Worm (Caenorhabditis elegans) whole organism, mixed stage, embryonic: Measurements from ENCODE around the gene str-33.

Source experiments
- M03D4.4 ChIP-seq: sonication (generic microtip); optimal IDR thresholded peaks from 2 replicates; lab custom pipeline; 2017; ENCODE audit warnings: mild to moderate bottlenecking, missing genetic modification characterization, missing compliant biosample characterization
- bed-3 ChIP-seq: fragments of 200-800 bp; sonication (Bioruptor generic); optimal IDR thresholded peaks from 3 replicates; lab custom pipeline; 2018; ENCODE audit warnings: mild to moderate bottlenecking, missing genetic modification characterization, moderate library complexity, missing compliant biosample characterization
- blmp-1 ChIP-seq: fragments of 150-350 bp; optimal IDR thresholded peaks from 2 replicates; lab custom pipeline; 2014; ENCODE audit warnings: missing biosample characterization, missing genetic modification characterization
- ceh-39 ChIP-seq: fragments of 150-350 bp; optimal IDR thresholded peaks from 2 replicates; lab custom pipeline; 2014; ENCODE audit warnings: missing biosample characterization, missing genetic modification characterization
- ceh-43 ChIP-seq: fragments of 200-800 bp; sonication (Bioruptor generic); optimal IDR thresholded peaks from 2 replicates; lab custom pipeline; 2018; ENCODE audit warnings: mild to moderate bottlenecking, missing genetic modification characterization, moderate library complexity, missing compliant biosample characterization
- ceh-83 ChIP-seq: fragments of 200-800 bp; sonication (Bioruptor generic); optimal IDR thresholded peaks from 2 replicates; lab custom pipeline; 2018; ENCODE audit warnings: mild to moderate bottlenecking, missing genetic modification characterization, missing compliant biosample characterization
- ces-1 ChIP-seq: fragments of 150-350 bp; optimal IDR thresholded peaks from 2 replicates; lab custom pipeline; 2014; ENCODE audit warnings: missing biosample characterization, missing genetic modification reagents, missing genetic modification characterization
- cnd-1 ChIP-seq: fragments of 200-800 bp; sonication (Bioruptor generic); optimal IDR thresholded peaks from 2 replicates; lab custom pipeline; 2018; ENCODE audit warnings: mild to moderate bottlenecking, missing genetic modification characterization, missing compliant biosample characterization
- drap-1 ChIP-seq: fragments of 200-800 bp; sonication (Bioruptor generic); optimal IDR thresholded peaks from 3 replicates; lab custom pipeline; 2018; ENCODE audit warnings: mild to moderate bottlenecking, missing genetic modification characterization, missing compliant biosample characterization
- elt-1 ChIP-seq: sonication (generic microtip); optimal IDR thresholded peaks from 2 replicates; lab custom pipeline; 2017; ENCODE audit warnings: missing genetic modification characterization, mild to moderate bottlenecking, missing compliant biosample characterization, antibody characterized with exemption, moderate library complexity, borderline replicate concordance; ENCODE audit not compliant: insufficient read depth
- elt-3 ChIP-seq: fragments of 150-350 bp; optimal IDR thresholded peaks from 2 replicates; lab custom pipeline; 2014; ENCODE audit warnings: missing biosample characterization, missing genetic modification characterization
- flh-1 ChIP-seq: fragments of 200-800 bp; sonication (Bioruptor generic); optimal IDR thresholded peaks from 2 replicates; lab custom pipeline; 2018; ENCODE audit warnings: mild to moderate bottlenecking, missing genetic modification characterization, moderate library complexity, missing compliant biosample characterization
- ham-2 ChIP-seq: fragments of 200-800 bp; sonication (Bioruptor generic); optimal IDR thresholded peaks from 2 replicates; lab custom pipeline; 2018; ENCODE audit warnings: mild to moderate bottlenecking, missing genetic modification characterization, missing compliant biosample characterization
- hlh-1 ChIP-seq: fragments of 150-350 bp; optimal IDR thresholded peaks from 2 replicates; lab custom pipeline; 2014; ENCODE audit warnings: missing biosample characterization, missing genetic modification reagents, missing genetic modification characterization
- lin-13 ChIP-seq: fragments of 150-350 bp; optimal IDR thresholded peaks from 2 replicates; lab custom pipeline; 2014; ENCODE audit warnings: missing biosample characterization, missing genetic modification characterization
- lin-32 ChIP-seq: fragments of 200-800 bp; sonication (Bioruptor generic); optimal IDR thresholded peaks from 2 replicates; lab custom pipeline; 2018; ENCODE audit warnings: mild to moderate bottlenecking, missing genetic modification characterization, missing compliant biosample characterization
- lsy-2 ChIP-seq: fragments of 150-350 bp; optimal IDR thresholded peaks from 2 replicates; lab custom pipeline; 2014; ENCODE audit warnings: missing biosample characterization, missing genetic modification characterization
- mab-5 ChIP-seq: fragments of 150-350 bp; optimal IDR thresholded peaks from 2 replicates; lab custom pipeline; 2014; ENCODE audit warnings: missing biosample characterization, missing genetic modification characterization
- mep-1 ChIP-seq: fragments of 150-350 bp; optimal IDR thresholded peaks from 2 replicates; lab custom pipeline; 2017; ENCODE audit warnings: missing biosample characterization, missing genetic modification reagents, missing genetic modification characterization, inconsistent platforms
- mls-2 ChIP-seq: sonication (generic microtip); optimal IDR thresholded peaks from 2 replicates; lab custom pipeline; 2016; ENCODE audit warnings: mild to moderate bottlenecking, missing genetic modification characterization, moderate library complexity, missing compliant biosample characterization
- nhr-12 ChIP-seq: fragments of 150-350 bp; optimal IDR thresholded peaks from 2 replicates; lab custom pipeline; 2014; ENCODE audit warnings: missing biosample characterization, missing genetic modification characterization
- nhr-2 ChIP-seq: fragments of 150-350 bp; optimal IDR thresholded peaks from 2 replicates; lab custom pipeline; 2014; ENCODE audit warnings: missing biosample characterization, missing genetic modification characterization
- nhr-237 ChIP-seq: fragments of 150-350 bp; optimal IDR thresholded peaks from 2 replicates; lab custom pipeline; 2014; ENCODE audit warnings: missing biosample characterization, missing genetic modification characterization
- nhr-28 ChIP-seq: fragments of 150-350 bp; optimal IDR thresholded peaks from 2 replicates; lab custom pipeline; 2014; ENCODE audit warnings: missing biosample characterization, missing genetic modification characterization
- nhr-76 ChIP-seq: sonication (generic microtip); optimal IDR thresholded peaks from 2 replicates; lab custom pipeline; 2017; ENCODE audit warnings: missing biosample characterization, missing genetic modification characterization
- pha-4 ChIP-seq: fragments of 150-350 bp; optimal IDR thresholded peaks from 2 replicates; lab custom pipeline; 2018; ENCODE audit warnings: missing biosample characterization, missing genetic modification reagents, missing genetic modification characterization
- sem-2 ChIP-seq: fragments of 200-800 bp; sonication (Bioruptor generic); optimal IDR thresholded peaks from 2 replicates; lab custom pipeline; 2018; ENCODE audit warnings: mild to moderate bottlenecking, missing genetic modification characterization, missing compliant biosample characterization
- snpc-4 ChIP-seq: fragments of 150-350 bp; optimal IDR thresholded peaks from 2 replicates; lab custom pipeline; 2014; ENCODE audit warnings: missing biosample characterization, missing genetic modification characterization
- sptf-1 ChIP-seq: sonication (generic microtip); optimal IDR thresholded peaks from 2 replicates; lab custom pipeline; 2017; ENCODE audit warnings: mild to moderate bottlenecking, missing genetic modification characterization, moderate library complexity, missing compliant biosample characterization
- tbx-8 ChIP-seq: fragments of 200-800 bp; sonication (Bioruptor generic); optimal IDR thresholded peaks from 2 replicates; lab custom pipeline; 2018; ENCODE audit warnings: mild to moderate bottlenecking, missing genetic modification characterization, moderate library complexity, missing compliant biosample characterization
- unc-120 ChIP-seq: sonication (generic microtip); optimal IDR thresholded peaks from 2 replicates; lab custom pipeline; 2017; ENCODE audit warnings: missing genetic modification characterization, missing compliant biosample characterization; ENCODE audit not compliant: poor library complexity, severe bottlenecking
- unc-39 ChIP-seq: fragments of 150-350 bp; optimal IDR thresholded peaks from 2 replicates; lab custom pipeline; 2014; ENCODE audit warnings: missing biosample characterization, missing genetic modification characterization
- unc-62 ChIP-seq: fragments of 150-350 bp; optimal IDR thresholded peaks from 2 replicates; lab custom pipeline; 2014; ENCODE audit warnings: missing biosample characterization, missing genetic modification reagents, missing genetic modification characterization
- zip-8 ChIP-seq: fragments of 150-350 bp; optimal IDR thresholded peaks from 2 replicates; lab custom pipeline; 2014; ENCODE audit warnings: missing biosample characterization, missing genetic modification characterization
- ztf-11 ChIP-seq: fragments of 150-350 bp; optimal IDR thresholded peaks from 2 replicates; lab custom pipeline; 2014; ENCODE audit warnings: missing biosample characterization, missing genetic modification characterization

str-33 gene

ce11 chrV:2694389-2694788, 33.9 kb upstream of the str-33 start, which contains the start of gene Y45G12B.2:
TSS of gene Y45G12B.2 (plus strand) at chrV:2694771.
- no peak for TF ChIP-seq unc-120 (tag; lab: Kevin White, UChicago)
- no peak for TF ChIP-seq elt-1 (tag; lab: Kevin White, UChicago)
- peak; percentile 48 for TF ChIP-seq lin-13 (tag; lab: Kevin White, UChicago)
- no peak for TF ChIP-seq flh-1 (GFP tag; lab: Kevin White, UChicago)
- no peak for TF ChIP-seq blmp-1 (tag; lab: Kevin White, UChicago)
- TF ChIP-seq bed-3 (GFP tag; lab: Kevin White, UChicago): no peak
- no peak for TF ChIP-seq sem-2 (GFP tag; lab: Kevin White, UChicago)
- no peak for TF ChIP-seq M03D4.4 (tag; lab: Kevin White, UChicago)
- TF ChIP-seq nhr-237: peak; percentile 41
- TF ChIP-seq pha-4: peak; percentile 40
- TF ChIP-seq zip-8 (tag; lab: Kevin White, UChicago): no peak
- TF ChIP-seq nhr-2 (tag; lab: Kevin White, UChicago): no peak
- no peak for TF ChIP-seq lin-32 (GFP tag; lab: Kevin White, UChicago)
- TF ChIP-seq ceh-43: no peak
- TF ChIP-seq mep-1 (tag; lab: Kevin White, UChicago): peak; percentile 52
- TF ChIP-seq lsy-2 (tag; lab: Kevin White, UChicago): peak; percentile 98
- TF ChIP-seq unc-62 (GFP tag; lab: Kevin White, UChicago): no peak
- no peak for TF ChIP-seq ztf-11 (tag; lab: Kevin White, UChicago)
- TF ChIP-seq mab-5 (tag; lab: Kevin White, UChicago): no peak
- TF ChIP-seq snpc-4 (tag; lab: Kevin White, UChicago): no peak
- TF ChIP-seq ces-1: peak; percentile 49
- TF ChIP-seq sptf-1 (tag; lab: Kevin White, UChicago): peak; percentile 45
- no peak for TF ChIP-seq nhr-12 (tag; lab: Kevin White, UChicago)
- TF ChIP-seq elt-3 (tag; lab: Kevin White, UChicago): no peak
- TF ChIP-seq nhr-28 (tag; lab: Kevin White, UChicago): no peak
- TF ChIP-seq hlh-1: no peak
- TF ChIP-seq unc-39 (tag; lab: Kevin White, UChicago): no peak
- peak; percentile 12 for TF ChIP-seq mls-2 (tag; lab: Kevin White, UChicago)
- TF ChIP-seq ceh-39 (tag; lab: Kevin White, UChicago): no peak
- no peak for TF ChIP-seq cnd-1 (tag; lab: Kevin White, UChicago)
- no peak for TF ChIP-seq tbx-8 (GFP tag; lab: Kevin White, UChicago)
- TF ChIP-seq drap-1 (GFP tag; lab: Kevin White, UChicago): no peak
- TF ChIP-seq nhr-76 (tag; lab: Kevin White, UChicago): no peak
- TF ChIP-seq ceh-83: no peak
- no peak for TF ChIP-seq ham-2 (GFP tag; lab: Kevin White, UChicago)
- TF ChIP-seq, all 35 proteins: peak for 8

- TF ChIP-seq mls-2 (tag; lab: Kevin White, UChicago): no peak
- TF ChIP-seq bed-3 (GFP tag; lab: Kevin White, UChicago): no peak
- TF ChIP-seq nhr-12 (tag; lab: Kevin White, UChicago): no peak
- TF ChIP-seq ceh-83: no peak
- no peak for TF ChIP-seq zip-8 (tag; lab: Kevin White, UChicago)
- no peak for TF ChIP-seq pha-4
- no peak for TF ChIP-seq snpc-4 (tag; lab: Kevin White, UChicago)
- TF ChIP-seq lin-13 (tag; lab: Kevin White, UChicago): no peak
- TF ChIP-seq lsy-2 (tag; lab: Kevin White, UChicago): no peak
- TF ChIP-seq lin-32 (GFP tag; lab: Kevin White, UChicago): no peak
- TF ChIP-seq unc-120 (tag; lab: Kevin White, UChicago): no peak
- TF ChIP-seq cnd-1 (tag; lab: Kevin White, UChicago): no peak
- no peak for TF ChIP-seq sptf-1 (tag; lab: Kevin White, UChicago)
- TF ChIP-seq, all 35 proteins: peak for 0
Observed at ce11 chrV:2695935-2696334, 32.4 kb upstream of the str-33 start, which contains the start of gene Y45G12B.3. TSS of gene Y45G12B.3 (minus strand) at chrV:2696254.

- TF ChIP-seq mep-1 (tag; lab: Kevin White, UChicago) (no peak), ceh-39 (tag; lab: Kevin White, UChicago) (no peak), sptf-1 (tag; lab: Kevin White, UChicago) (peak; percentile 27)
- TF ChIP-seq, all 35 proteins: peak for 1
Observed at ce11 chrV:2697693-2698092, 30.6 kb upstream of the str-33 start.
